Worm (Caenorhabditis elegans) whole organism, L3 larva: ENCODE measurements around the gene srbc-32.

Source experiments
- ceh-82 ChIP-seq: fragments of 150-350 bp; optimal IDR thresholded peaks from 2 replicates; lab custom pipeline; 2014; ENCODE audit warnings: missing biosample characterization, missing genetic modification characterization
- ceh-9 ChIP-seq: sonication (generic microtip); optimal IDR thresholded peaks from 2 replicates; lab custom pipeline; 2018; ENCODE audit warnings: missing biosample characterization, missing genetic modification characterization
- egl-27 ChIP-seq: sonication (generic microtip); optimal IDR thresholded peaks from 4 replicates; lab custom pipeline; 2017; ENCODE audit warnings: missing biosample characterization, missing genetic modification reagents, missing genetic modification characterization
- elt-1 ChIP-seq: fragments of 150-350 bp; optimal IDR thresholded peaks from 2 replicates; lab custom pipeline; 2014; ENCODE audit warnings: missing biosample characterization, missing genetic modification characterization
- elt-2 ChIP-seq: sonication (generic microtip); optimal IDR thresholded peaks from 2 replicates; lab custom pipeline; 2016; ENCODE audit warnings: missing genetic modification reagents, mild to moderate bottlenecking, missing genetic modification characterization, missing compliant biosample characterization
- fkh-10 ChIP-seq: sonication (generic microtip); optimal IDR thresholded peaks from 2 replicates; lab custom pipeline; 2017; ENCODE audit warnings: missing biosample characterization, missing genetic modification reagents, missing genetic modification characterization
- hmg-11 ChIP-seq: sonication (generic microtip); optimal IDR thresholded peaks from 2 replicates; lab custom pipeline; 2016; ENCODE audit warnings: missing genetic modification characterization, missing compliant biosample characterization
- jun-1 ChIP-seq: fragments of 150-350 bp; optimal IDR thresholded peaks from 2 replicates; lab custom pipeline; 2014; ENCODE audit warnings: missing biosample characterization, missing genetic modification reagents, missing genetic modification characterization
- lin-15B ChIP-seq: fragments of 150-350 bp; optimal IDR thresholded peaks from 2 replicates; lab custom pipeline; 2014; ENCODE audit warnings: missing biosample characterization, missing genetic modification characterization
- nfya-1 ChIP-seq: sonication (generic microtip); optimal IDR thresholded peaks from 2 replicates; lab custom pipeline; 2017; ENCODE audit warnings: missing genetic modification characterization, mild to moderate bottlenecking, missing compliant biosample characterization, antibody characterized with exemption, moderate library complexity; ENCODE audit not compliant: insufficient read depth
- sea-2 ChIP-seq: fragments of 150-350 bp; sonication (generic microtip); optimal IDR thresholded peaks from 4 replicates; lab custom pipeline; 2014; ENCODE audit warnings: missing biosample characterization, missing genetic modification reagents, missing genetic modification characterization
- tbx-2 ChIP-seq: sonication (generic microtip); optimal IDR thresholded peaks from 2 replicates; lab custom pipeline; 2016; ENCODE audit warnings: mild to moderate bottlenecking, missing genetic modification characterization, missing compliant biosample characterization
- zag-1 ChIP-seq: fragments of 150-350 bp; optimal IDR thresholded peaks from 2 replicates; lab custom pipeline; 2014; ENCODE audit warnings: missing biosample characterization, missing genetic modification characterization

DNA sequence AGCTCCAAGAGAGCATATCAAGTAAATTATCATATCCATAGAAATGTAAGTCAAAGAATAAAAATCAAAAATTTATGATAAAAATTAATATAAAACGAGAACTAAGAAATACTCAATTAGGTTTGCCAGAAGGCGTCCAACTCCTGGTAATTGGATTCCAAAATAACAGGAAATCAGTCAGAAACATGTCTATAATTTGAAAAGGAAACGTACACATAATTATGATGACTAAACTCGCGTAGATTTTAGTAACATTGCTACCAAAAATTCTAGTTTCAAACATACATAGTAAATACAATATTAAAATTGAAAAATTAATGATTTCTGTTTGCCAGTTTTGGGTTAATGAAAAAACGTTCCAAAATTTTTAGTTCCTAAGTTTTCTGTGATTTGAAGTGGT is 2.1 kb downstream of the srbc-32 start, which contains the start of gene srbc-33:
- TF ChIP-seq zag-1 (tag; lab: Kevin White, UChicago) = no peak
- no peak for TF ChIP-seq jun-1 (tag; lab: Kevin White, UChicago)
- no peak for TF ChIP-seq tbx-2 (tag; lab: Kevin White, UChicago)
- TF ChIP-seq egl-27 (tag; lab: Kevin White, UChicago) = no peak
- TF ChIP-seq hmg-11 (tag; lab: Kevin White, UChicago) = no peak
- no peak for TF ChIP-seq sea-2 (GFP tag; lab: Kevin White, UChicago)
- TF ChIP-seq ceh-82 (tag; lab: Kevin White, UChicago) = no peak
- TF ChIP-seq elt-1 (tag; lab: Kevin White, UChicago) = no peak
- TF ChIP-seq ceh-9 (tag; lab: Kevin White, UChicago) = no peak
- no peak for TF ChIP-seq elt-2 (tag; lab: Kevin White, UChicago)
- no peak for TF ChIP-seq nfya-1 (tag; lab: Kevin White, UChicago)
- TF ChIP-seq fkh-10 (GFP tag; lab: Kevin White, UChicago) = no peak
- TF ChIP-seq lin-15B (tag; lab: Kevin White, UChicago) = no peak
